Fruit fly (Drosophila melanogaster) whole organism, embryonic: ENCODE results near the gene bark.

Source experiments
- Aef1 ChIP-seq: fragments of 200-800 bp; sonication (Bioruptor generic); IDR thresholded peaks from 3 replicates; pipeline ENCODE4 v1.3.6; 2022; ENCODE audit warnings: missing biosample characterization, missing genetic modification characterization
- B-H1 ChIP-seq: fragments of 200-800 bp; sonication (Bioruptor generic); IDR thresholded peaks from 3 replicates; pipeline ENCODE4 v1.3.6; 2022; ENCODE audit warnings: missing biosample characterization, missing genetic modification characterization
- CG11695 ChIP-seq: fragments of 200-800 bp; sonication (Bioruptor generic); IDR thresholded peaks from 3 replicates; pipeline ENCODE4 v1.3.6; 2022; ENCODE audit warnings: missing biosample characterization, missing genetic modification characterization
- CG12942 ChIP-seq: fragments of 200-800 bp; sonication (Bioruptor generic); optimal IDR thresholded peaks from 3 replicates; lab custom pipeline; 2016; ENCODE audit warnings: missing biosample characterization, missing genetic modification characterization
- CG13424 ChIP-seq: fragments of 200-800 bp; sonication (Bioruptor generic); optimal IDR thresholded peaks from 2 replicates; lab custom pipeline; 2019; ENCODE audit warnings: missing biosample characterization, mild to moderate bottlenecking, missing genetic modification characterization, moderate library complexity
- CG14441 ChIP-seq: fragments of 200-800 bp; sonication (Bioruptor generic); IDR thresholded peaks from 2 replicates; pipeline ENCODE4 v1.3.6; 2022; ENCODE audit warnings: missing biosample characterization, missing genetic modification characterization
- CG14667 ChIP-seq: fragments of 200-800 bp; sonication (Bioruptor generic); IDR thresholded peaks from 2 replicates; pipeline ENCODE4 v1.3.6; 2022; ENCODE audit warnings: missing biosample characterization, missing genetic modification characterization
- CG15269 ChIP-seq: fragments of 200-800 bp; sonication (Bioruptor generic); optimal IDR thresholded peaks from 2 replicates; lab custom pipeline; 2018; ENCODE audit warnings: missing biosample characterization, mild to moderate bottlenecking, missing genetic modification characterization, moderate library complexity
- CG15696 ChIP-seq: fragments of 200-800 bp; sonication (Bioruptor generic); optimal IDR thresholded peaks from 2 replicates; lab custom pipeline; 2019; ENCODE audit warnings: missing biosample characterization, mild to moderate bottlenecking, missing genetic modification characterization, moderate library complexity
- CG17359 ChIP-seq: fragments of 200-800 bp; sonication (Bioruptor generic); optimal IDR thresholded peaks from 3 replicates; lab custom pipeline; 2018; ENCODE audit warnings: missing biosample characterization, mild to moderate bottlenecking, missing genetic modification characterization, moderate library complexity
- CG2129 ChIP-seq: fragments of 200-800 bp; sonication (Bioruptor generic); IDR thresholded peaks from 2 replicates; pipeline ENCODE4 v1.3.6; 2022; ENCODE audit warnings: missing biosample characterization, missing genetic modification characterization; ENCODE audit not compliant: partially characterized antibody
- CG31365 ChIP-seq: fragments of 200-800 bp; sonication (Bioruptor generic); optimal IDR thresholded peaks from 2 replicates; lab custom pipeline; 2018; ENCODE audit warnings: missing biosample characterization, mild to moderate bottlenecking, missing genetic modification characterization
- CG32767 ChIP-seq: fragments of 200-800 bp; sonication (Bioruptor generic); IDR thresholded peaks from 2 replicates; pipeline ENCODE4 v1.3.6; 2022; ENCODE audit warnings: missing biosample characterization, missing genetic modification characterization
- CG32772 ChIP-seq: fragments of 200-800 bp; sonication (Bioruptor generic); IDR thresholded peaks from 2 replicates; pipeline ENCODE4 v1.3.6; 2022; ENCODE audit warnings: missing biosample characterization, missing genetic modification characterization
- CG34224 ChIP-seq: fragments of 200-800 bp; sonication (Bioruptor generic); IDR thresholded peaks from 3 replicates; pipeline ENCODE4 v1.3.6; 2022; ENCODE audit warnings: missing biosample characterization, missing genetic modification characterization; ENCODE audit not compliant: partially characterized antibody
- CG3995 ChIP-seq: fragments of 200-800 bp; sonication (Bioruptor generic); optimal IDR thresholded peaks from 3 replicates; lab custom pipeline; 2016; ENCODE audit warnings: missing biosample characterization, missing genetic modification characterization
- CG5245 ChIP-seq: fragments of 200-800 bp; sonication (Bioruptor generic); optimal IDR thresholded peaks from 3 replicates; lab custom pipeline; 2016; ENCODE audit warnings: missing biosample characterization, missing genetic modification characterization
- CG6813 ChIP-seq: fragments of 200-800 bp; sonication (Bioruptor generic); optimal IDR thresholded peaks from 2 replicates; lab custom pipeline; 2017; ENCODE audit warnings: missing biosample characterization, missing genetic modification characterization, mild to moderate bottlenecking, moderate library complexity, missing genetic modification reagents
- CG7271 ChIP-seq: fragments of 200-800 bp; sonication (Bioruptor generic); optimal IDR thresholded peaks from 2 replicates; lab custom pipeline; 2018; ENCODE audit warnings: missing biosample characterization, mild to moderate bottlenecking, missing genetic modification characterization, moderate library complexity
- CG8281 ChIP-seq: fragments of 200-800 bp; sonication (Bioruptor generic); optimal IDR thresholded peaks from 2 replicates; lab custom pipeline; 2018; ENCODE audit warnings: missing biosample characterization, mild to moderate bottlenecking, missing genetic modification characterization, moderate library complexity
- CG8359 ChIP-seq: fragments of 200-800 bp; sonication (Bioruptor generic); optimal IDR thresholded peaks from 2 replicates; lab custom pipeline; 2017; ENCODE audit warnings: missing biosample characterization, mild to moderate bottlenecking, missing genetic modification characterization, borderline replicate concordance
- CG9215 ChIP-seq: fragments of 200-800 bp; sonication (Bioruptor generic); IDR thresholded peaks from 2 replicates; pipeline ENCODE4 v1.3.6; 2022; ENCODE audit warnings: missing biosample characterization, missing genetic modification characterization
- CG9437 ChIP-seq: fragments of 200-800 bp; sonication (Bioruptor generic); optimal IDR thresholded peaks from 2 replicates; lab custom pipeline; 2018; ENCODE audit warnings: missing biosample characterization, mild to moderate bottlenecking, missing genetic modification characterization
- CTCF ChIP-seq: fragments of 200-800 bp; sonication (Bioruptor generic); optimal IDR thresholded peaks from 2 replicates; lab custom pipeline; 2017; ENCODE audit warnings: missing biosample characterization, mild to moderate bottlenecking, missing genetic modification characterization, moderate library complexity
- D19A ChIP-seq: fragments of 200-800 bp; optimal IDR thresholded peaks from 3 replicates; lab custom pipeline; 2019; ENCODE audit warnings: missing biosample characterization, mild to moderate bottlenecking, missing genetic modification characterization, moderate library complexity
- Dip2 ChIP-seq: fragments of 200-800 bp; sonication (Bioruptor generic); IDR thresholded peaks from 2 replicates; pipeline ENCODE4 v1.3.6; 2022; ENCODE audit warnings: missing biosample characterization, missing genetic modification characterization
- Drgx ChIP-seq: fragments of 200-800 bp; sonication (Bioruptor generic); IDR thresholded peaks from 2 replicates; pipeline ENCODE4 v1.3.6; 2022; ENCODE audit warnings: missing biosample characterization, missing genetic modification characterization
- Fer1 ChIP-seq: fragments of 200-800 bp; sonication (Bioruptor generic); optimal IDR thresholded peaks from 2 replicates; lab custom pipeline; 2017; ENCODE audit warnings: missing biosample characterization, mild to moderate bottlenecking, missing genetic modification characterization
- Mes4 ChIP-seq: fragments of 200-800 bp; sonication (Bioruptor generic); optimal IDR thresholded peaks from 2 replicates; lab custom pipeline; 2016; ENCODE audit warnings: missing biosample characterization, missing genetic modification characterization
- NK7.1 ChIP-seq: fragments of 200-800 bp; sonication (Bioruptor generic); optimal IDR thresholded peaks from 3 replicates; lab custom pipeline; 2016; ENCODE audit warnings: missing biosample characterization, missing genetic modification characterization
- Sox102F ChIP-seq: fragments of 200-800 bp; sonication (Bioruptor generic); optimal IDR thresholded peaks from 2 replicates; lab custom pipeline; 2018; ENCODE audit warnings: missing biosample characterization, mild to moderate bottlenecking, missing genetic modification characterization, moderate library complexity
- Xrp1 ChIP-seq: fragments of 200-800 bp; sonication (Bioruptor generic); IDR thresholded peaks from 2 replicates; pipeline ENCODE4 v1.3.6; 2022; ENCODE audit warnings: missing biosample characterization, missing genetic modification characterization
- al ChIP-seq: fragments of 200-800 bp; sonication (Bioruptor generic); IDR thresholded peaks from 2 replicates; pipeline ENCODE4 v1.3.6; 2022; ENCODE audit warnings: missing biosample characterization, missing genetic modification characterization
- bigmax ChIP-seq: fragments of 200-800 bp; sonication (Bioruptor generic); optimal IDR thresholded peaks from 2 replicates; lab custom pipeline; 2018; ENCODE audit warnings: missing biosample characterization, mild to moderate bottlenecking, missing genetic modification characterization
- cas ChIP-seq: fragments of 200-800 bp; sonication (Bioruptor generic); IDR thresholded peaks from 2 replicates; pipeline ENCODE4 v1.3.6; 2022; ENCODE audit warnings: missing biosample characterization, missing genetic modification characterization
- caup ChIP-seq: fragments of 200-800 bp; sonication (Bioruptor generic); optimal IDR thresholded peaks from 3 replicates; lab custom pipeline; 2017; ENCODE audit warnings: missing biosample characterization, mild to moderate bottlenecking, missing genetic modification characterization, moderate library complexity; ENCODE audit not compliant: severe bottlenecking
- chinmo ChIP-seq: fragments of 200-800 bp; sonication (Bioruptor generic); IDR thresholded peaks from 4 replicates; pipeline ENCODE4 v1.3.6; 2022; ENCODE audit warnings: missing biosample characterization, missing genetic modification characterization; ENCODE audit not compliant: partially characterized antibody
- fd102C ChIP-seq: fragments of 200-800 bp; sonication (Bioruptor generic); optimal IDR thresholded peaks from 2 replicates; lab custom pipeline; 2018; ENCODE audit warnings: missing biosample characterization, mild to moderate bottlenecking, missing genetic modification characterization, moderate library complexity
- gro ChIP-seq: fragments of 200-800 bp; sonication (Bioruptor generic); optimal IDR thresholded peaks from 2 replicates; lab custom pipeline; 2016; ENCODE audit warnings: missing biosample characterization, missing genetic modification characterization
- hbn ChIP-seq: fragments of 200-800 bp; sonication (Bioruptor generic); IDR thresholded peaks from 2 replicates; pipeline ENCODE4 v1.3.6; 2022; ENCODE audit warnings: missing biosample characterization, missing genetic modification characterization; ENCODE audit not compliant: partially characterized antibody
- kah ChIP-seq: fragments of 200-800 bp; sonication (Bioruptor generic); optimal IDR thresholded peaks from 2 replicates; lab custom pipeline; 2018; ENCODE audit warnings: missing biosample characterization, mild to moderate bottlenecking, missing genetic modification characterization
- nom ChIP-seq: fragments of 200-800 bp; sonication (Bioruptor generic); optimal IDR thresholded peaks from 2 replicates; lab custom pipeline; 2017; ENCODE audit warnings: missing biosample characterization, missing genetic modification characterization, mild to moderate bottlenecking, moderate library complexity, missing genetic modification reagents
- phol ChIP-seq: fragments of 200-800 bp; sonication (Bioruptor generic); optimal IDR thresholded peaks from 3 replicates; lab custom pipeline; 2018; ENCODE audit warnings: missing biosample characterization, mild to moderate bottlenecking, missing genetic modification characterization, moderate library complexity
- psq ChIP-seq: fragments of 200-800 bp; sonication (Bioruptor generic); optimal IDR thresholded peaks from 2 replicates; lab custom pipeline; 2017; ENCODE audit warnings: missing biosample characterization, missing genetic modification characterization
- row ChIP-seq: fragments of 200-800 bp; sonication (Bioruptor generic); IDR thresholded peaks from 3 replicates; pipeline ENCODE4 v1.3.6; 2022; ENCODE audit warnings: missing biosample characterization, missing genetic modification characterization
- sima ChIP-seq: fragments of 200-800 bp; sonication (Bioruptor generic); optimal IDR thresholded peaks from 2 replicates; lab custom pipeline; 2016; ENCODE audit warnings: missing biosample characterization, missing genetic modification characterization
- stc ChIP-seq: fragments of 200-800 bp; sonication (Bioruptor generic); IDR thresholded peaks from 2 replicates; pipeline ENCODE4 v1.3.6; 2022; ENCODE audit warnings: missing biosample characterization, missing genetic modification characterization
- tgo ChIP-seq: fragments of 200-800 bp; sonication (Bioruptor generic); IDR thresholded peaks from 3 replicates; pipeline ENCODE4 v1.3.6; 2022; ENCODE audit warnings: missing biosample characterization, missing genetic modification characterization
- wek ChIP-seq: fragments of 200-800 bp; sonication (Bioruptor generic); optimal IDR thresholded peaks from 3 replicates; lab custom pipeline; 2018; ENCODE audit warnings: missing biosample characterization, mild to moderate bottlenecking, missing genetic modification characterization, moderate library complexity

bark gene

dm6 chr2L:3781132-3781877, 5.7 kb upstream of the bark start:
- TF ChIP-seq Drgx (peak; percentile 61), CG32767 (GFP tag; lab: Robert Waterston, UW) (0 out of 2 replicates have a peak, but pooled peaks have one; percentile 21), tgo (GFP tag; lab: Robert Waterston, UW) (peak; percentile 36; the same call in 1 of the 3 replicates), phol (tag; lab: Kevin White, UChicago) (peak; percentile 18), CG12942 (no peak), Mes4 (GFP tag; lab: Kevin White, UChicago) (no peak), D19A (tag; lab: Kevin White, UChicago) (peak; percentile 81), CG32772 (GFP tag; lab: Robert Waterston, UW) (no peak; the same call in 1 of the 2 replicates), kah (GFP tag; lab: Kevin White, UChicago) (no peak), CG13424 (peak; percentile 11), psq (no peak), Aef1 (GFP tag; lab: Robert Waterston, UW) (peak; percentile 41; the same call in 2 of the 3 replicates), Xrp1 (GFP tag; lab: Robert Waterston, UW) (peak; percentile 41; the same call in 1 of the 2 replicates), CG8281 (tag; lab: Kevin White, UChicago) (no peak), CG9215 (no peak), wek (GFP tag; lab: Kevin White, UChicago) (no peak), CG11695 (0 out of 3 replicates have a peak, but pooled peaks have one; percentile 19), gro (GFP tag; lab: Kevin White, UChicago) (no peak), CG2129 (no peak), CG6813 (GFP tag; lab: Kevin White, UChicago) (no peak), CG15269 (peak; percentile 64), CG7271 (no peak), nom (GFP tag; lab: Kevin White, UChicago) (peak; percentile 56), caup (GFP tag; lab: Kevin White, UChicago) (no peak), CG14667 (0 out of 2 replicates have a peak, but pooled peaks have one; percentile 10), cas (no peak), CG3995 (no peak), CG17359 (tag; lab: Kevin White, UChicago) (peak; percentile 18), CTCF (GFP tag; lab: Kevin White, UChicago) (no peak), chinmo (peak; percentile 79; the same call in 2 of the 4 replicates), CG31365 (no peak), al (GFP tag; lab: Robert Waterston, UW) (no peak), Dip2 (GFP tag; lab: Robert Waterston, UW) (no peak), CG15696 (tag; lab: Kevin White, UChicago) (no peak), CG9437 (GFP tag; lab: Kevin White, UChicago) (no peak), NK7.1 (no peak), hbn (no peak), CG14441 (GFP tag; lab: Robert Waterston, UW) (no peak), stc (0 out of 2 replicates have a peak, but pooled peaks have one; percentile 31), CG34224 (GFP tag; lab: Robert Waterston, UW) (no peak), fd102C (GFP tag; lab: Kevin White, UChicago) (no peak), row (GFP tag; lab: Robert Waterston, UW) (peak; percentile 62), bigmax (no peak), sima (GFP tag; lab: Kevin White, UChicago) (no peak), Fer1 (GFP tag; lab: Kevin White, UChicago) (no peak), Sox102F (peak; percentile 43), CG5245 (no peak), CG8359 (GFP tag; lab: Kevin White, UChicago) (no peak), B-H1 (0 out of 3 replicates have a peak, but pooled peaks have one; percentile 34)
